Worm (Caenorhabditis elegans) whole organism, L3 larva: ENCODE measurements around the gene amx-1.
A peak's percentile ranks its signal among the peaks of the same experiment; 100 is the strongest.

Experiments
- aly-2 ChIP-seq: fragments of 150-350 bp; optimal IDR thresholded peaks from 2 replicates; lab custom pipeline; 2014; ENCODE audit warnings: missing biosample characterization, missing genetic modification characterization
- egl-27 ChIP-seq: sonication (generic microtip); optimal IDR thresholded peaks from 4 replicates; lab custom pipeline; 2017; ENCODE audit warnings: missing biosample characterization, missing genetic modification reagents, missing genetic modification characterization
- elt-1 ChIP-seq: fragments of 150-350 bp; optimal IDR thresholded peaks from 2 replicates; lab custom pipeline; 2014; ENCODE audit warnings: missing biosample characterization, missing genetic modification characterization
- elt-3 ChIP-seq, 3 experiments: fragments of 150-350 bp in 1 of 3; sonication (generic microtip) in 2 of 3; optimal IDR thresholded peaks; 2 replicates in 2 of 3; 4 replicates in 1 of 3; lab custom pipeline; 2014 to 2017; ENCODE audit warnings: missing biosample characterization in 3 of 3, missing genetic modification characterization in 3 of 3
- fkh-10 ChIP-seq: sonication (generic microtip); optimal IDR thresholded peaks from 2 replicates; lab custom pipeline; 2017; ENCODE audit warnings: missing biosample characterization, missing genetic modification reagents, missing genetic modification characterization
- fos-1 ChIP-seq: fragments of 150-350 bp; optimal IDR thresholded peaks from 2 replicates; lab custom pipeline; 2014; ENCODE audit warnings: missing biosample characterization, missing genetic modification characterization
- mdl-1 ChIP-seq: fragments of 150-350 bp; optimal IDR thresholded peaks from 2 replicates; lab custom pipeline; 2014; ENCODE audit warnings: missing biosample characterization, missing genetic modification characterization
- nhr-12 ChIP-seq: fragments of 150-350 bp; optimal IDR thresholded peaks from 2 replicates; lab custom pipeline; 2014; ENCODE audit warnings: missing biosample characterization, missing genetic modification characterization
- nhr-76 ChIP-seq: fragments of 150-350 bp; sonication (generic microtip); optimal IDR thresholded peaks from 5 replicates; lab custom pipeline; 2014; ENCODE audit warnings: missing biosample characterization, missing genetic modification characterization
- nhr-77 ChIP-seq: fragments of 150-350 bp; optimal IDR thresholded peaks from 2 replicates; lab custom pipeline; 2014; ENCODE audit warnings: missing biosample characterization, missing genetic modification characterization
- pha-4 ChIP-seq: fragments of 150-350 bp; optimal IDR thresholded peaks from 2 replicates; lab custom pipeline; 2014; ENCODE audit warnings: missing biosample characterization, missing genetic modification reagents, missing genetic modification characterization
- skn-1 ChIP-seq: fragments of 150-350 bp; optimal IDR thresholded peaks from 2 replicates; lab custom pipeline; 2014; ENCODE audit warnings: missing biosample characterization, missing genetic modification characterization
- snpc-4 ChIP-seq: fragments of 150-350 bp; optimal IDR thresholded peaks from 2 replicates; lab custom pipeline; 2014; ENCODE audit warnings: missing biosample characterization, missing genetic modification characterization
- unc-39 ChIP-seq: sonication (generic microtip); optimal IDR thresholded peaks from 4 replicates; lab custom pipeline; 2017; ENCODE audit warnings: missing biosample characterization, missing genetic modification characterization

ce11 chrIII:3875608-3876007, 53.4 kb downstream of the amx-1 start:
- TF ChIP-seq nhr-76 (tag; lab: Kevin White, UChicago), result no peak
- no peak for TF ChIP-seq elt-3 (tag; optimal IDR thresholded peaks at IDR 0.05; lab: Kevin White, UChicago)
- no peak for TF ChIP-seq fos-1
- no peak for TF ChIP-seq snpc-4 (tag; lab: Kevin White, UChicago)
- TF ChIP-seq pha-4 (tag; lab: Kevin White, UChicago), result peak; percentile 55
- no peak for TF ChIP-seq aly-2 (tag; lab: Kevin White, UChicago)
- no peak for TF ChIP-seq skn-1
- no peak for TF ChIP-seq nhr-12
- no peak for TF ChIP-seq fkh-10
- no peak for TF ChIP-seq egl-27 (tag; lab: Kevin White, UChicago)
- TF ChIP-seq nhr-77, result no peak
- no peak for TF ChIP-seq unc-39
- no peak for TF ChIP-seq elt-1 (tag; lab: Kevin White, UChicago)
- TF ChIP-seq mdl-1 (tag; lab: Kevin White, UChicago), result no peak
